Worm (Caenorhabditis elegans) whole organism, L4/young adult: Measurements from ENCODE around the gene F40C5.2.

ENCODE experiments used
- W03F9.2 ChIP-seq: fragments of 150-350 bp; optimal IDR thresholded peaks from 2 replicates; lab custom pipeline; 2014; ENCODE audit warnings: missing biosample characterization, missing genetic modification characterization
- him-1 ChIP-seq: sonication (generic microtip); optimal IDR thresholded peaks from 2 replicates; lab custom pipeline; 2016; ENCODE audit warnings: missing genotype, missing genetic modification reagents, missing genetic modification characterization, missing compliant biosample characterization

DNA sequence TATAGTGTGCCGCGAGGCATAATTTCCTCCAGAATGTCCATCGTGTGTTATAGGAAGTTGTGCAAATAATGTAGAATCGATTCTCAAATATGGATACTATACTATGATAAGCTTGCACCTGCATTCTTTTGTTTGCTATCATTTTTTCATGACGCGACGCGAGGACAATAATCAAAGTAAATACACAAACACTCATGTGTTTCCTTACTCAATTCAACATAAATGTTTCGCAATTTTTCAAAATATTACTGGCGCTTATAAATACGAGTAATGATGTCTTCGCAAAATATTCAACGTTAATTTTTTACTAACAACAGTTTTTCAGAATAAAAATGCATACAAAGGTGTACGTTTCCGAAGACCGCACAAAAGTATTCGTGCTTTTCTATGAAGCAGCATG is 47.5 kb upstream of the F40C5.2 start, which contains the start of gene irg-1:
- TF ChIP-seq him-1 (no peak), W03F9.2 (tag; lab: Kevin White, UChicago) (no peak)
